Worm (Caenorhabditis elegans): Measurements from ENCODE around the gene lmtr-2.

ce11 chrV:7980993-7981595, 29.8 kb downstream of the lmtr-2 start, which contains the start of gene F26D11.1:
- TF ChIP-seq aly-2 (tag; optimal IDR thresholded peaks at IDR 0.05) (no peak), ceh-16 (tag; optimal IDR thresholded peaks at IDR 0.05) (no peak), ztf-11 (tag; optimal IDR thresholded peaks at IDR 0.05) (no peak), nhr-25 (tag; optimal IDR thresholded peaks at IDR 0.05) (no peak), unc-62 (GFP tag; optimal IDR thresholded peaks at IDR 0.05) (no peak), nhr-10 (tag; optimal IDR thresholded peaks at IDR 0.05) (no peak), R02D3.7 (tag; optimal IDR thresholded peaks at IDR 0.05) (no peak), ama-1 (optimal IDR thresholded peaks at IDR 0.05) (no peak), sma-9 (GFP tag; optimal IDR thresholded peaks at IDR 0.05) (no peak), sma-9 (tag; optimal IDR thresholded peaks at IDR 0.05) (no peak), nhr-11 (tag; optimal IDR thresholded peaks at IDR 0.05) (no peak)

All from whole organism, L2 larva.